Fruit fly (Drosophila melanogaster) whole organism, embryonic: Measurements from ENCODE around the gene CG7275.

ENCODE experiments used
- Bdp1 ChIP-seq: fragments of 200-800 bp; sonication (Bioruptor generic); optimal IDR thresholded peaks from 3 replicates; lab custom pipeline; 2016; ENCODE audit warnings: missing biosample characterization, missing genetic modification characterization
- CG11093 ChIP-seq: fragments of 200-800 bp; sonication (Bioruptor generic); IDR thresholded peaks from 3 replicates; pipeline ENCODE4 v1.3.6; 2022; ENCODE audit warnings: missing biosample characterization, missing genetic modification characterization
- CG6765 ChIP-seq: fragments of 200-800 bp; sonication (Bioruptor generic); optimal IDR thresholded peaks from 3 replicates; lab custom pipeline; 2017; ENCODE audit warnings: missing biosample characterization, mild to moderate bottlenecking, missing genetic modification characterization
- Max ChIP-seq: fragments of 200-800 bp; sonication (Bioruptor generic); optimal IDR thresholded peaks from 2 replicates; lab custom pipeline; 2016; ENCODE audit warnings: missing biosample characterization, mild to moderate bottlenecking, missing genetic modification characterization
- br ChIP-seq: fragments of >200 bp; optimal IDR thresholded peaks from 2 replicates; lab custom pipeline; 2017

dm6 chr3L:15502256-15502655 is 3.5 kb downstream of the CG7275 start:
- no peak for TF ChIP-seq br (lab: Kevin White, UChicago)
- no peak for TF ChIP-seq Max (GFP tag; lab: Kevin White, UChicago)
- no peak for TF ChIP-seq CG11093 (GFP tag; lab: Robert Waterston, UW)
- TF ChIP-seq Bdp1 (GFP tag; lab: Kevin White, UChicago), result no peak
- no peak for TF ChIP-seq CG6765 (GFP tag; lab: Kevin White, UChicago)
